Worm (Caenorhabditis elegans) whole organism, early embryonic: ENCODE measurements around the gene fbxa-166.

Experiments used
- B0310.2 ChIP-seq: sonication (generic microtip); optimal IDR thresholded peaks from 2 replicates; lab custom pipeline; 2016; ENCODE audit warnings: mild to moderate bottlenecking, missing genetic modification characterization, missing compliant biosample characterization
- F13C5.2 ChIP-seq: sonication (generic microtip); optimal IDR thresholded peaks from 2 replicates; lab custom pipeline; 2017; ENCODE audit warnings: mild to moderate bottlenecking, missing genetic modification characterization, inconsistent platforms, missing compliant biosample characterization
- aly-1 ChIP-seq: sonication (generic microtip); optimal IDR thresholded peaks from 2 replicates; lab custom pipeline; 2016; ENCODE audit warnings: missing genetic modification characterization, missing compliant biosample characterization
- ama-1 ChIP-seq: fragments of 150-350 bp; optimal IDR thresholded peaks from 2 replicates; lab custom pipeline; 2014
- ceh-13 ChIP-seq: fragments of 200-800 bp; sonication (Bioruptor generic); optimal IDR thresholded peaks from 2 replicates; lab custom pipeline; 2018; ENCODE audit warnings: mild to moderate bottlenecking, missing genetic modification characterization, missing compliant biosample characterization
- ceh-36 ChIP-seq: sonication (generic microtip); optimal IDR thresholded peaks from 2 replicates; lab custom pipeline; 2016; ENCODE audit warnings: missing genetic modification characterization, inconsistent platforms, missing compliant biosample characterization
- ets-7 ChIP-seq: sonication (generic microtip); optimal IDR thresholded peaks from 2 replicates; lab custom pipeline; 2016; ENCODE audit warnings: missing genotype, missing genetic modification characterization, missing compliant biosample characterization
- flt-1 ChIP-seq: fragments of 200-800 bp; sonication (Bioruptor generic); IDR thresholded peaks from 2 replicates; pipeline ENCODE4 v1.3.6; 2022; ENCODE audit warnings: missing genetic modification characterization, missing compliant biosample characterization
- hmbx-1 ChIP-seq: sonication (generic microtip); optimal IDR thresholded peaks from 2 replicates; lab custom pipeline; 2016; ENCODE audit warnings: mild to moderate bottlenecking, missing genetic modification characterization, missing compliant biosample characterization
- hmg-4 ChIP-seq: fragments of 200-800 bp; sonication (Bioruptor generic); optimal IDR thresholded peaks from 2 replicates; lab custom pipeline; 2018; ENCODE audit warnings: mild to moderate bottlenecking, missing genetic modification characterization, missing compliant biosample characterization
- hnd-1 ChIP-seq: sonication (generic microtip); optimal IDR thresholded peaks from 2 replicates; lab custom pipeline; 2016; ENCODE audit warnings: missing genetic modification characterization, missing compliant biosample characterization
- pes-1 ChIP-seq: fragments of 200-800 bp; sonication (Bioruptor generic); IDR thresholded peaks from 2 replicates; pipeline ENCODE4 v1.3.6; 2022; ENCODE audit warnings: missing genetic modification reagents, missing genetic modification characterization, missing compliant biosample characterization
- scrt-1 ChIP-seq: fragments of 200-800 bp; sonication (Bioruptor generic); IDR thresholded peaks from 2 replicates; pipeline ENCODE4 v1.3.6; 2022; ENCODE audit warnings: missing genetic modification characterization, missing compliant biosample characterization
- sea-1 ChIP-seq: fragments of 200-800 bp; sonication (Bioruptor generic); conservative IDR thresholded peaks from 2 replicates; pipeline ENCODE4 v1.3.6; 2022; ENCODE audit warnings: missing genetic modification characterization, missing compliant biosample characterization
- tbx-11 ChIP-seq: fragments of 200-800 bp; sonication (Bioruptor generic); IDR thresholded peaks from 2 replicates; pipeline ENCODE4 v1.3.6; 2022; ENCODE audit warnings: missing genetic modification characterization, missing compliant biosample characterization
- tbx-37 ChIP-seq: fragments of 200-800 bp; sonication (Bioruptor generic); conservative IDR thresholded peaks from 2 replicates; pipeline ENCODE4 v1.3.6; 2022; ENCODE audit warnings: missing genetic modification reagents, missing genetic modification characterization, missing compliant biosample characterization
- tra-4 ChIP-seq: sonication (generic microtip); optimal IDR thresholded peaks from 2 replicates; lab custom pipeline; 2017; ENCODE audit warnings: missing genetic modification characterization, missing compliant biosample characterization

fbxa-166 gene

ce11 chrII:1597101-1598088, 21.5 kb downstream of the fbxa-166 start, which contains the start of gene bath-46:
Gene bath-46 (plus strand): TSS chrII:1597906.
- TF ChIP-seq ama-1, result no peak

ce11 chrII:1595137-1595536, 23.7 kb downstream of the fbxa-166 start, which contains the start of gene clec-20:
Gene clec-20 (minus strand): TSS chrII:1595237.
- TF ChIP-seq hnd-1, result no peak
- no peak for TF ChIP-seq ets-7 (tag; lab: Kevin White, UChicago)
- no peak for TF ChIP-seq tbx-11
- TF ChIP-seq tbx-37 (GFP tag; lab: Robert Waterston, UW), result no peak
- no peak for TF ChIP-seq ceh-13 (GFP tag; lab: Kevin White, UChicago)
- no peak for TF ChIP-seq ceh-36
- TF ChIP-seq flt-1 (GFP tag; lab: Robert Waterston, UW), result no peak
- TF ChIP-seq hmbx-1 (tag; lab: Kevin White, UChicago), result no peak

ce11 chrII:1589845-1590244, 29.0 kb downstream of the fbxa-166 start, which contains the start of gene T07H3.7:
Gene T07H3.7 (minus strand): TSS chrII:1589945.
- TF ChIP-seq sea-1 (GFP tag; lab: Robert Waterston, UW), result no peak

ce11 chrII:1586305-1586704, 32.5 kb downstream of the fbxa-166 start, which contains the start of gene T07H3.8:
Gene T07H3.8 (plus strand): TSS chrII:1586605.
- TF ChIP-seq hmbx-1 (tag; lab: Kevin White, UChicago) (no peak), tbx-37 (GFP tag; lab: Robert Waterston, UW) (no peak), scrt-1 (GFP tag; lab: Robert Waterston, UW) (no peak), ceh-13 (GFP tag; lab: Kevin White, UChicago) (no peak), aly-1 (tag; lab: Kevin White, UChicago) (no peak), ets-7 (tag; lab: Kevin White, UChicago) (no peak), sea-1 (GFP tag; lab: Robert Waterston, UW) (no peak), hmg-4 (GFP tag; lab: Kevin White, UChicago) (no peak), flt-1 (GFP tag; lab: Robert Waterston, UW) (no peak), tbx-11 (no peak), tra-4 (tag; lab: Kevin White, UChicago) (no peak), pes-1 (no peak), ceh-36 (no peak), ama-1 (no peak)

- TF ChIP-seq ets-7 (tag; lab: Kevin White, UChicago) (no peak), F13C5.2 (tag; lab: Kevin White, UChicago) (no peak), ceh-13 (GFP tag; lab: Kevin White, UChicago) (no peak), scrt-1 (GFP tag; lab: Robert Waterston, UW) (no peak), tra-4 (tag; lab: Kevin White, UChicago) (no peak), hnd-1 (no peak)
Measured at ce11 chrII:1584140-1584539, 34.7 kb downstream of the fbxa-166 start, which contains the start of gene clec-21. Gene clec-21 (minus strand): TSS chrII:1584240.

ce11 chrII:1579886-1580285, 39.0 kb downstream of the fbxa-166 start, which contains the start of gene math-38:
Gene math-38 (minus strand): TSS chrII:1579986.
- no peak for TF ChIP-seq hnd-1

- TF ChIP-seq ets-7 (tag; lab: Kevin White, UChicago) (no peak), hnd-1 (no peak), B0310.2 (no peak), flt-1 (GFP tag; lab: Robert Waterston, UW) (no peak), hmg-4 (GFP tag; lab: Kevin White, UChicago) (no peak), aly-1 (tag; lab: Kevin White, UChicago) (no peak), tbx-37 (GFP tag; lab: Robert Waterston, UW) (no peak), ceh-36 (no peak), sea-1 (GFP tag; lab: Robert Waterston, UW) (no peak), ama-1 (no peak), scrt-1 (GFP tag; lab: Robert Waterston, UW) (no peak), ceh-13 (GFP tag; lab: Kevin White, UChicago) (no peak), hmbx-1 (tag; lab: Kevin White, UChicago) (no peak), tbx-11 (no peak), pes-1 (no peak)
Measured at ce11 chrII:1576772-1577171, 42.1 kb downstream of the fbxa-166 start.

- TF ChIP-seq scrt-1 (GFP tag; lab: Robert Waterston, UW) (no peak), tra-4 (tag; lab: Kevin White, UChicago) (no peak), pes-1 (no peak), hmbx-1 (tag; lab: Kevin White, UChicago) (no peak), tbx-11 (no peak), F13C5.2 (tag; lab: Kevin White, UChicago) (no peak), hmg-4 (GFP tag; lab: Kevin White, UChicago) (no peak), hnd-1 (no peak), aly-1 (tag; lab: Kevin White, UChicago) (no peak), ets-7 (tag; lab: Kevin White, UChicago) (no peak), ama-1 (no peak), sea-1 (GFP tag; lab: Robert Waterston, UW) (no peak), ceh-13 (GFP tag; lab: Kevin White, UChicago) (no peak), tbx-37 (GFP tag; lab: Robert Waterston, UW) (no peak), ceh-36 (no peak)
Measured at ce11 chrII:1576030-1576429, 42.8 kb downstream of the fbxa-166 start, which contains the start of gene K05F6.10. Gene K05F6.10 (minus strand): TSS chrII:1576130.
